Worm (Caenorhabditis elegans) whole organism, L4/young adult: ENCODE measurements around the gene cal-1.
A peak's percentile ranks its signal among the peaks of the same experiment; 100 is the strongest.

Experiments used
- W03F9.2 ChIP-seq: fragments of 150-350 bp; optimal IDR thresholded peaks from 2 replicates; lab custom pipeline; 2014; ENCODE audit warnings: missing biosample characterization, missing genetic modification characterization
- dao-5 ChIP-seq: sonication (generic microtip); optimal IDR thresholded peaks from 2 replicates; lab custom pipeline; 2016; ENCODE audit warnings: missing genotype, missing genetic modification characterization, moderate library complexity, missing compliant biosample characterization
- him-1 ChIP-seq: sonication (generic microtip); optimal IDR thresholded peaks from 2 replicates; lab custom pipeline; 2016; ENCODE audit warnings: missing genotype, missing genetic modification reagents, missing genetic modification characterization, missing compliant biosample characterization

Gene cal-1

DNA sequence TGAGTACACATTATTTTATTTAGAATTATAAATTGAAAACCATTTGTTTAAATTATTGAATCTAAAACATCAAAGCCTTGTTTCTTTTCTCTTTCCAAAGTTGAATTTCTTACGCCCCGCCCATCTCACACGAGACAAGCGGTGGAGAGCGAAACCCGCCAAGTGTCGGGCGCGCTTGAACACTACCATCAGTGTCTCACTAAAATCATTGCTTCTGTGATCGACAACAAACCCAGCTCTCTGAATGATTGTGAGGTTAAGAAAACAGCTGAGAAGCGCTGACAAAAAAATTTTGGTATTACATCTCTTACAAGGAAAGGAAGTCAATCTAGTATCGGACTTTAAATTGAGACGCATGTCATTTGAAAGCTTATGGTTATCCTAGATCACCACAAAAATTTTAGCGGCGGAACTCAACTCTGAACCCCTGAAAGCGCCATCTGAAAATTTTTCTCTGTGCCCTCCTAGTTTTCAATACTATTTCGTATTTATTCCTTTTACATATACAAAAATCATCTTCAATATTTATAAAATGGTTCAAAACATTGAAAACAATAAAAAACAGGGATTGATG, 25.9 kb downstream of the cal-1 start:
- no peak for TF ChIP-seq him-1
- peak; percentile 63 for TF ChIP-seq W03F9.2
- no peak for TF ChIP-seq dao-5

DNA sequence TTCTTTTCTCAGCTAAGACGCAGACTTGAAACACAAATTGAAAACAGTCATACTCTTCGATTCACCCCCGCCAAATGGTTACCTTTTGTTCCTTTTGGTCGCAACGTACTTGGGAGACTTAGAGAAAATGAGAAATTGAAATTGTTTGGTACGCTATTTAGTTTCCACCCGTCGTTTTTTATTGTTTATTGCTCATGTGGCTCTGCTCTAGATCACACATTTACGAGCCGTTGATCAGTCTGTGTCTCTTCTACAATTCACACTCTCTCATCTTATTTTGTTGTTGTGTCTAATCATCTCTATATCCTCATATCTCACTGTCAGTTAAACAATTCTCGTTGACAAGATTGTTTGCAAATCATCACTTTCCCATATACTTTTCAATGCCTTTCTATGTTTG, 29.0 kb downstream of the cal-1 start:
- no peak for TF ChIP-seq him-1
- TF ChIP-seq W03F9.2: no peak
- no peak for TF ChIP-seq dao-5

- no peak for TF ChIP-seq W03F9.2
- no peak for TF ChIP-seq him-1
- no peak for TF ChIP-seq dao-5
These were observed 30.1 kb downstream of the cal-1 start, which contains the start of gene inx-11 for ce11 chrV:12486934-12487333. Gene inx-11 (plus strand): TSS chrV:12487234.

- TF ChIP-seq dao-5: no peak
- no peak for TF ChIP-seq W03F9.2
- no peak for TF ChIP-seq him-1
These were observed 32.5 kb downstream of the cal-1 start, which contains the start of gene srt-39 for ce11 chrV:12484585-12484984. Gene srt-39 (plus strand): TSS chrV:12484885.

ce11 chrV:12478990-12479389, 38.1 kb downstream of the cal-1 start:
- TF ChIP-seq W03F9.2 (no peak), dao-5 (no peak), him-1 (no peak)

ce11 chrV:12478111-12478510, 38.9 kb downstream of the cal-1 start, which contains the start of gene atn-1:
Gene atn-1 (plus strand): TSS chrV:12478411.
- TF ChIP-seq him-1 (no peak), dao-5 (no peak), W03F9.2 (no peak)

- TF ChIP-seq him-1 (no peak), W03F9.2 (no peak), dao-5 (no peak)
These were observed 39.9 kb downstream of the cal-1 start for ce11 chrV:12477139-12477538.

ce11 chrV:12475360-12475759, 41.7 kb downstream of the cal-1 start:
- TF ChIP-seq W03F9.2: no peak
- no peak for TF ChIP-seq him-1
- TF ChIP-seq dao-5: no peak

DNA sequence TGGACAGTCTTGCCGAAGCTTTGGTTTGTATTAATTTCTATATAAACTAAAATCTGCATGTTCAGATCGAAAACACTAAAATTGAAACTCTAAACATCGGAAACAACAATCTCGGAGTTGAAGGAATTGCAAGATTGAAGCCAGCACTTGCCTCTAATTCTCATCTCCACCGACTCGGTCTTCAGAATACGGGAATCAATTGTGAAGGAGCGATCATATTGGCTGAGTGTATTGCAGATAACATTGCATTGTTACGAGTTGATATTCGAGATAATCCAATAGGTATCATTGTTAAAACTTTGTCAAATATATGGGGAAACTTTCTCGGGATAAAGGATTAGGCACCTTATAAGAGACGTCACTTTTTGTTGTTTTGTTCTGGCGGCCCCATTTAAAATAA, 46.7 kb downstream of the cal-1 start:
- TF ChIP-seq dao-5 (no peak), W03F9.2 (no peak)

- TF ChIP-seq him-1 (no peak), dao-5 (no peak), W03F9.2 (no peak)
These were observed 48.7 kb downstream of the cal-1 start, which contains the start of gene F28C1.3 for ce11 chrV:12468363-12468762. Gene F28C1.3 (plus strand): TSS chrV:12468663.

ce11 chrV:12467755-12468154, 49.3 kb downstream of the cal-1 start:
- no peak for TF ChIP-seq him-1
- TF ChIP-seq W03F9.2: peak; percentile 30
- TF ChIP-seq dao-5: no peak

DNA sequence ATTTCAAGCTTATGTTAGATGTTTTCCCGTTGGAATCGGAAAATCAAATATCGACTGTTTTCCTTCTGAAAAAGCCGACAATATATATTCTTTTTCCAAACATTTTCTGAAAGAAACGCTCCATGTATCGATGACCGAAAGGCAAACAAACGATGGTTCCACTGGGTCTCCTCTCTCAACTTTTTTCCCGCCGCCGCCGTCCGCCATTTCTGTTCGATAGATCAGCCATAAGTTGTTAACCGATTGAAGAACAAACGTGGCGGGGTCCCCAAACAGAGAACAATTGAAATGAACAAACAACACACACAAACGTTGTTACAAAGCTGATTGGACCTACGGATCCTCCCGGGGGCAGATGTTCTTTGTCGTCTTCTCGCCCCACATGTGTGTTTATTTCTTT, 50.4 kb downstream of the cal-1 start:
- no peak for TF ChIP-seq W03F9.2
- TF ChIP-seq him-1: no peak
- no peak for TF ChIP-seq dao-5

ce11 chrV:12465399-12465798, 51.6 kb downstream of the cal-1 start:
- TF ChIP-seq him-1 (peak; percentile 52), W03F9.2 (no peak), dao-5 (no peak)
